Worm (Caenorhabditis elegans) whole organism, early embryonic: ENCODE measurements around the gene col-173.

ENCODE experiments used
- F13C5.2 ChIP-seq: sonication (generic microtip); optimal IDR thresholded peaks from 2 replicates; lab custom pipeline; 2017; ENCODE audit warnings: mild to moderate bottlenecking, missing genetic modification characterization, inconsistent platforms, missing compliant biosample characterization
- aly-1 ChIP-seq: sonication (generic microtip); optimal IDR thresholded peaks from 2 replicates; lab custom pipeline; 2016; ENCODE audit warnings: missing genetic modification characterization, missing compliant biosample characterization
- ama-1 ChIP-seq: fragments of 150-350 bp; optimal IDR thresholded peaks from 2 replicates; lab custom pipeline; 2014
- ceh-36 ChIP-seq: sonication (generic microtip); optimal IDR thresholded peaks from 2 replicates; lab custom pipeline; 2016; ENCODE audit warnings: missing genetic modification characterization, inconsistent platforms, missing compliant biosample characterization
- hmg-4 ChIP-seq: fragments of 200-800 bp; sonication (Bioruptor generic); optimal IDR thresholded peaks from 2 replicates; lab custom pipeline; 2018; ENCODE audit warnings: mild to moderate bottlenecking, missing genetic modification characterization, missing compliant biosample characterization
- sea-1 ChIP-seq: fragments of 200-800 bp; sonication (Bioruptor generic); conservative IDR thresholded peaks from 2 replicates; pipeline ENCODE4 v1.3.6; 2022; ENCODE audit warnings: missing genetic modification characterization, missing compliant biosample characterization
- tbx-11 ChIP-seq: fragments of 200-800 bp; sonication (Bioruptor generic); IDR thresholded peaks from 2 replicates; pipeline ENCODE4 v1.3.6; 2022; ENCODE audit warnings: missing genetic modification characterization, missing compliant biosample characterization

ce11 chrX:6866900-6867299, 10.4 kb downstream of the col-173 start:
- TF ChIP-seq aly-1 (tag; lab: Kevin White, UChicago): no peak
- no peak for TF ChIP-seq tbx-11
- TF ChIP-seq ceh-36: no peak
- TF ChIP-seq hmg-4: no peak
- no peak for TF ChIP-seq F13C5.2 (tag; lab: Kevin White, UChicago)
- no peak for TF ChIP-seq ama-1 (lab: Kevin White, UChicago)
- TF ChIP-seq sea-1 (GFP tag; lab: Robert Waterston, UW): no peak
